Worm (Caenorhabditis elegans) whole organism, L4/young adult: ENCODE results near the gene sel-10.

Source experiments
- W03F9.2 ChIP-seq: fragments of 150-350 bp; optimal IDR thresholded peaks from 2 replicates; lab custom pipeline; 2014; ENCODE audit warnings: missing biosample characterization, missing genetic modification characterization
- dao-5 ChIP-seq: sonication (generic microtip); optimal IDR thresholded peaks from 2 replicates; lab custom pipeline; 2016; ENCODE audit warnings: missing genotype, missing genetic modification characterization, moderate library complexity, missing compliant biosample characterization
- him-1 ChIP-seq: sonication (generic microtip); optimal IDR thresholded peaks from 2 replicates; lab custom pipeline; 2016; ENCODE audit warnings: missing genotype, missing genetic modification reagents, missing genetic modification characterization, missing compliant biosample characterization

Gene sel-10

ce11 chrV:13818824-13819408, at the start of gene sel-10:
Gene sel-10, plus strand, starts transcription at chrV:13819361.
- no peak for TF ChIP-seq dao-5 (tag; lab: Kevin White, UChicago)
- peak; percentile 44 for TF ChIP-seq W03F9.2 (tag; lab: Kevin White, UChicago)

ce11 chrV:13771209-13771608, 48.0 kb upstream of the sel-10 start, which contains the start of gene F20G2.5:
Gene F20G2.5, plus strand, starts transcription at chrV:13771509.
- TF ChIP-seq dao-5 (tag; lab: Kevin White, UChicago) (no peak), W03F9.2 (tag; lab: Kevin White, UChicago) (no peak), him-1 (no peak)

- TF ChIP-seq him-1 (no peak), dao-5 (tag; lab: Kevin White, UChicago) (no peak), W03F9.2 (tag; lab: Kevin White, UChicago) (no peak)
These were observed 43.6 kb upstream of the sel-10 start, which contains the start of gene F53C11.1 for ce11 chrV:13775529-13775928. Gene F53C11.1, plus strand, starts transcription at chrV:13775796.

ce11 chrV:13777857-13778256, 41.3 kb upstream of the sel-10 start, which contains the start of gene F53C11.9:
Gene F53C11.9, plus strand, starts transcription at chrV:13778015.
- TF ChIP-seq dao-5 (tag; lab: Kevin White, UChicago) (no peak), W03F9.2 (tag; lab: Kevin White, UChicago) (no peak), him-1 (no peak)

ce11 chrV:13780902-13781301, 38.3 kb upstream of the sel-10 start:
- no peak for TF ChIP-seq dao-5 (tag; lab: Kevin White, UChicago)
- TF ChIP-seq him-1 = no peak
- TF ChIP-seq W03F9.2 (tag; lab: Kevin White, UChicago) = no peak

ce11 chrV:13782190-13782589, 37.0 kb upstream of the sel-10 start, which contains the start of gene decr-1.1:
Gene decr-1.1, plus strand, starts transcription at chrV:13782399.
- TF ChIP-seq dao-5 (tag; lab: Kevin White, UChicago) (no peak), W03F9.2 (tag; lab: Kevin White, UChicago) (no peak), him-1 (no peak)

DNA sequence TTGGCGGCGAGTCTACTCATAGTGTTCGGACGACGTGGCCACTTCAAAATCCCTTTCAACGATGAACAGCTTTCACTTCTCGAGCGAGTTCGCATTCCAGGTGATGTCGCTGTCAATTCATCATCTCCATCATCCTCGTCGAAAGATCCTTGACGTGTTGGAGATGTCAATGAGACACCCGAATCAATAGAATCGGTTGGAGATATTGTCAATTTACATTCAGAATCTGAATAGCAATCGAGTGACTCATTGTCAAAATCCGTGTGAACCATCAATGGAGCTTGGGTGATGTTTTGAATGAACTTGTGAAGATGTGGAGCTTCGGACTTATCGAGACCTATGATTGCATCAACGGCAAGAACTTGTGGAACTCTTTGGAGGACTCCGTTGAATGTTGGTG, 33.4 kb upstream of the sel-10 start:
- TF ChIP-seq him-1 (no peak), dao-5 (tag; lab: Kevin White, UChicago) (no peak), W03F9.2 (tag; lab: Kevin White, UChicago) (no peak)

- TF ChIP-seq dao-5 (tag; lab: Kevin White, UChicago) = no peak
- peak; percentile 3 for TF ChIP-seq W03F9.2 (tag; lab: Kevin White, UChicago)
These were observed 31.8 kb upstream of the sel-10 start, which contains the start of the genes F53C11.4 and F53C11.5 for ce11 chrV:13787225-13787898. Gene F53C11.4, minus strand, starts transcription at chrV:13787352. Gene F53C11.5, plus strand, starts transcription at chrV:13787549.

ce11 chrV:13787948-13788681, 31.0 kb upstream of the sel-10 start:
- TF ChIP-seq W03F9.2 (tag; lab: Kevin White, UChicago) (no peak), him-1 (no peak), dao-5 (tag; lab: Kevin White, UChicago) (no peak)

ce11 chrV:13789362-13789761, 29.8 kb upstream of the sel-10 start:
- TF ChIP-seq dao-5 (tag; lab: Kevin White, UChicago) = no peak
- peak; percentile 58 for TF ChIP-seq him-1
- TF ChIP-seq W03F9.2 (tag; lab: Kevin White, UChicago) = peak; percentile 84

- TF ChIP-seq W03F9.2 (tag; lab: Kevin White, UChicago) (no peak), him-1 (no peak), dao-5 (tag; lab: Kevin White, UChicago) (no peak)
These were observed 29.0 kb upstream of the sel-10 start for ce11 chrV:13790117-13790516.

DNA sequence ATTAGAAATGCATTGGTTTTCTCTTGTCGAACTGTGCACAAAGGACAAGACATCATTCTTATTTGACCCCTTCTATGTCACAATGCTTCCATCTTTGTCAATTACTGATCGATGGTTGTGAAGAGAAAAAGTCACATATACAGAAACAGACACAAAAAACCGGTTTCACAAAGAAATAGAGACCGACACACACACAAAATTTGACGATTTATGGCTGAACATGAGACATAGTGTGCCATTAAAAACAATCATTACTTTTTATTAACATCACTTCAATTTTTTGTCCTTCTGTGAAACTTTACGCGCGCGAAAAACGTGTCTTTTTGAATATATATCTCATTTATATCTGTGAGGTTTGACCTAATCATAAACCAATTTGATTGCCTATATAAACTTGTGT, 28.6 kb upstream of the sel-10 start:
- TF ChIP-seq dao-5 (tag; lab: Kevin White, UChicago) = no peak
- TF ChIP-seq him-1 = no peak
- no peak for TF ChIP-seq W03F9.2 (tag; lab: Kevin White, UChicago)

DNA sequence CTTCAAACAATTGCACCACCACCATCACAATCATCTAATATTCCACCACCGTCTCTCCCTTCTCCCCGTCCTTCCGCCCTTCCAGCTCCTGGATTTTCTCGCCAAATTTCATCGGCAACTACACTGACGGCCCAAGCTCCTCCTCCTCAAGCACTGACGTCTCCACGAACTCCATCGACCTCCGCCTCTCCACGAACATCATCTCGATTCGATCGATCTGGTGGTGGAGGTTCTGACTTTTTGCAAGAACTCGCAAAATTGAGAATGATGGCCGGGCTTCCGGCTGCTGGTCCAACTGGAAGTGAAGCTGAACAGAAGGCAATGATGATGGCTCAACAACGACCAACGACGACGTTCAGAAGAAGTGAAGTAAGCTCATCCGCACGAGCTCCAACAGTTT, 25.1 kb upstream of the sel-10 start:
- TF ChIP-seq dao-5 (tag; lab: Kevin White, UChicago) = no peak
- no peak for TF ChIP-seq him-1
- no peak for TF ChIP-seq W03F9.2 (tag; lab: Kevin White, UChicago)
